Fruit fly (Drosophila melanogaster) whole organism, embryonic: ENCODE data around the gene Cpr97Ea.

ENCODE experiments used
- CG10959 ChIP-seq: fragments of 200-800 bp; sonication (Bioruptor generic); IDR thresholded peaks from 2 replicates; pipeline ENCODE4 v1.3.6; 2022; ENCODE audit warnings: missing biosample characterization, missing genetic modification characterization
- Drgx ChIP-seq: fragments of 200-800 bp; sonication (Bioruptor generic); IDR thresholded peaks from 2 replicates; pipeline ENCODE4 v1.3.6; 2022; ENCODE audit warnings: missing biosample characterization, missing genetic modification characterization
- Hmr ChIP-seq: fragments of 200-800 bp; sonication (Bioruptor generic); optimal IDR thresholded peaks from 3 replicates; lab custom pipeline; 2017; ENCODE audit warnings: mild to moderate bottlenecking, missing biosample characterization, missing genetic modification reagents, missing genetic modification characterization
- Sox102F ChIP-seq: fragments of 200-800 bp; sonication (Bioruptor generic); optimal IDR thresholded peaks from 2 replicates; lab custom pipeline; 2018; ENCODE audit warnings: missing biosample characterization, mild to moderate bottlenecking, missing genetic modification characterization, moderate library complexity
- TFAM ChIP-seq: fragments of 200-800 bp; sonication (Bioruptor generic); optimal IDR thresholded peaks from 2 replicates; lab custom pipeline; 2017; ENCODE audit warnings: missing biosample characterization, missing genetic modification characterization, inconsistent platforms
- luna ChIP-seq: fragments of 200-800 bp; sonication (Bioruptor generic); optimal IDR thresholded peaks from 2 replicates; lab custom pipeline; 2016; ENCODE audit warnings: missing biosample characterization, missing genetic modification characterization
- zen ChIP-seq: fragments of 200-800 bp; sonication (Bioruptor generic); optimal IDR thresholded peaks from 3 replicates; lab custom pipeline; 2018; ENCODE audit warnings: missing biosample characterization, mild to moderate bottlenecking, missing genetic modification characterization, moderate library complexity

DNA sequence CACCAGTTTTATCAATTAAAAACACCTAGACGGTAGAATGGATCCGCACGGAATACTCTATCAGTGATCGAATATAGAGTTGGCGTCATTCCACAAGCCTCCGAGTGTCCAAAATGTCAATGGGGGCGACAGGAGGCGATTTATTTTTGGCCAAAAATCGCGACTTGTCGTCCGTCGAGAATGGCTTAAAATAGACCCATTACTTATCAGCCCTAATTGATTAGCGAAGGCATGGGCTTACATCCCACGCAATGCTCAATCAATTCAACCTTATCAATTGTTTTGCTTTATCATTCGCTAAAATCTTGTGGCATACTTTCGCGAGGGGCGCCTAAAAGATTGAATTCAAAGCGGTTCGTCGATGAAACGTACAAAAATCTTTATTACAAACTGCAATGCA lies 20.5 kb upstream of the Cpr97Ea start:
- TF ChIP-seq Drgx (GFP tag; lab: Robert Waterston, UW) = no peak
- no peak for TF ChIP-seq Hmr (GFP tag; lab: Kevin White, UChicago)
- TF ChIP-seq TFAM = no peak
- no peak for TF ChIP-seq zen
- TF ChIP-seq Sox102F (GFP tag; lab: Kevin White, UChicago) = no peak
- TF ChIP-seq CG10959 = no peak
- no peak for TF ChIP-seq luna (GFP tag; lab: Kevin White, UChicago)
